Worm (Caenorhabditis elegans) whole organism, L4/young adult: ENCODE data around the gene str-112.

Experiments used
- W03F9.2 ChIP-seq: fragments of 150-350 bp; optimal IDR thresholded peaks from 2 replicates; lab custom pipeline; 2014; ENCODE audit warnings: missing biosample characterization, missing genetic modification characterization
- him-1 ChIP-seq: sonication (generic microtip); optimal IDR thresholded peaks from 2 replicates; lab custom pipeline; 2016; ENCODE audit warnings: missing genotype, missing genetic modification reagents, missing genetic modification characterization, missing compliant biosample characterization

DNA sequence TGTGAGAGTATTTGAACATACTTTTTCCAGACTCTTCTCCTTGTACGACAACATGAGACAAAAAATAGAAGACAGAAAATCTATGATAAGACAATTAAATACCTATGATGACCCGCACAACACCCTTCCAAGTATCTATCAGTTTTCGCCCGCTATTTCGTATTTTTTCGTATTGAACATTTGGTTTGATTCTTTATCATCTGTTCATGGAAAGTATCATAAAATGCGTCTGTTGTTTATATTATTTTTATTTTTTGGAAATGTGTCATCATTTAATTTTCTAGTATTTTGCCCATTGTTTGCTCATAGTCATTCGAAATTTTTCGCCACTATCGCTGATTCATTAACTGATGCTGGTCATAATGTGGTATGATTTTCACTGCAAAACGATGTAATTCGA, 18.9 kb upstream of the str-112 start, which contains the start of gene ugt-39:
- TF ChIP-seq him-1 (tag; lab: Kevin White, UChicago) (no peak), W03F9.2 (tag; lab: Kevin White, UChicago) (no peak)
